Fruit fly (Drosophila melanogaster): ENCODE data around the gene Nup93-2.

The Nup93-2 gene

dm6 chr3R:14886011-14886534 lies 12.1 kb downstream of the Nup93-2 start, which contains the start of the genes Rrp6, CG33331 and CG33332 (continued):
- TF ChIP-seq pzg (GFP tag; optimal IDR thresholded peaks at IDR 0.05), result peak; percentile 70
- 0 out of 2 replicates have a peak, but pooled peaks have one; percentile 21 for TF ChIP-seq CG16779 (GFP tag; IDR thresholded peaks at IDR 0.05)
- peak; percentile 85 for TF ChIP-seq NfI (GFP tag; optimal IDR thresholded peaks at IDR 0.05)
- TF ChIP-seq CG4854 (GFP tag; optimal IDR thresholded peaks at IDR 0.05), result peak; percentile 31
- peak; percentile 35 for TF ChIP-seq CG8290 (GFP tag; optimal IDR thresholded peaks at IDR 0.05)
- TF ChIP-seq CG8290 (tag; optimal IDR thresholded peaks at IDR 0.05), result no peak
- TF ChIP-seq ase (GFP tag; IDR thresholded peaks at IDR 0.05), result no peak
- TF ChIP-seq ash1 (GFP tag; optimal IDR thresholded peaks at IDR 0.05), result no peak
- TF ChIP-seq sim (GFP tag; IDR thresholded peaks at IDR 0.05), result no peak
- TF ChIP-seq nmo (GFP tag; optimal IDR thresholded peaks at IDR 0.05), result peak; percentile 77
- TF ChIP-seq knrl (GFP tag; IDR thresholded peaks at IDR 0.05; ENCODE audit: partially characterized antibody), result peak; percentile 50
- TF ChIP-seq CG6254 (GFP tag; optimal IDR thresholded peaks at IDR 0.05), result no peak
- TF ChIP-seq zen (tag; optimal IDR thresholded peaks at IDR 0.05), result peak; percentile 35
- TF ChIP-seq NC2β (GFP tag; optimal IDR thresholded peaks at IDR 0.05), result peak; percentile 57
- TF ChIP-seq run (tag; optimal IDR thresholded peaks at IDR 0.05), result peak; percentile 42
- TF ChIP-seq pum (GFP tag; optimal IDR thresholded peaks at IDR 0.05), result peak; percentile 46
- peak; percentile 79 for TF ChIP-seq YL-1 (GFP tag; optimal IDR thresholded peaks at IDR 0.05)
- TF ChIP-seq CrebB (tag; optimal IDR thresholded peaks at IDR 0.05), result no peak
- TF ChIP-seq CG9817 (tag; optimal IDR thresholded peaks at IDR 0.05), result peak; percentile 84
- no peak for TF ChIP-seq sd (tag; optimal IDR thresholded peaks at IDR 0.05)
- TF ChIP-seq CG10979 (tag; optimal IDR thresholded peaks at IDR 0.05), result peak; percentile 47
- peak; percentile 61 for TF ChIP-seq maf-S (GFP tag; optimal IDR thresholded peaks at IDR 0.05)
- no peak for TF ChIP-seq dan (GFP tag; IDR thresholded peaks at IDR 0.05)
- peak; percentile 55 for TF ChIP-seq CG11723 (GFP tag; optimal IDR thresholded peaks at IDR 0.05)
- TF ChIP-seq GATAe (GFP tag; conservative IDR thresholded peaks at IDR 0.05), result no peak
- TF ChIP-seq bsh (GFP tag; optimal IDR thresholded peaks at IDR 0.05), result peak in 1 of 2 experiments; percentile 63
- no peak for TF ChIP-seq CG30431 (GFP tag; optimal IDR thresholded peaks at IDR 0.05)
- peak; percentile 35 for TF ChIP-seq Atf-2 (GFP tag; optimal IDR thresholded peaks at IDR 0.05)
- TF ChIP-seq CG12155 (GFP tag; optimal IDR thresholded peaks at IDR 0.05), result peak; percentile 81
- peak; percentile 50 for TF ChIP-seq dmrt11E (tag; optimal IDR thresholded peaks at IDR 0.05)
- no peak for TF ChIP-seq sima (GFP tag; optimal IDR thresholded peaks at IDR 0.05)
- TF ChIP-seq nau (GFP tag; optimal IDR thresholded peaks at IDR 0.05), result no peak
- no peak for TF ChIP-seq CG15011 (GFP tag; optimal IDR thresholded peaks at IDR 0.05)
- TF ChIP-seq amos (GFP tag; IDR thresholded peaks at IDR 0.05; ENCODE audit: partially characterized antibody), result peak; percentile 56
- TF ChIP-seq CG2712 (tag; optimal IDR thresholded peaks at IDR 0.05), result peak; percentile 78
- 0 out of 4 replicates have a peak, but pooled peaks have one; percentile 52 for TF ChIP-seq chinmo (GFP tag; IDR thresholded peaks at IDR 0.05; ENCODE audit: partially characterized antibody)
- no peak for TF ChIP-seq wek (GFP tag; optimal IDR thresholded peaks at IDR 0.05)
- TF ChIP-seq mam (GFP tag; optimal IDR thresholded peaks at IDR 0.05), result peak; percentile 69
- TF ChIP-seq stc (GFP tag; IDR thresholded peaks at IDR 0.05), result no peak; the same call in 1 of the 2 replicates
- TF ChIP-seq hkb (optimal IDR thresholded peaks at IDR 0.05), result no peak
- TF ChIP-seq hkb (GFP tag; IDR thresholded peaks at IDR 0.05), result 0 out of 2 replicates have a peak, but pooled peaks have one; percentile 35
- TF ChIP-seq CG7271 (tag; optimal IDR thresholded peaks at IDR 0.05), result no peak
- TF ChIP-seq Dip3 (GFP tag; optimal IDR thresholded peaks at IDR 0.05), result peak; percentile 67
- TF ChIP-seq MTF-1 (GFP tag; optimal IDR thresholded peaks at IDR 0.05; ENCODE audit: borderline replicate concordance), result no peak
- peak; percentile 10; the same call in 1 of the 2 replicates for TF ChIP-seq Taf1 (GFP tag; IDR thresholded peaks at IDR 0.05)
- peak; percentile 33 for TF ChIP-seq CG9876 (GFP tag; optimal IDR thresholded peaks at IDR 0.05)
- peak; percentile 14 for TF ChIP-seq Sin3A (optimal IDR thresholded peaks at IDR 0.05)
- peak; percentile 46 for TF ChIP-seq CG6683 (GFP tag; optimal IDR thresholded peaks at IDR 0.05)
- TF ChIP-seq Doc3 (GFP tag; IDR thresholded peaks at IDR 0.05; ENCODE audit: partially characterized antibody), result peak; percentile 41; the same call in 1 of the 3 replicates
- TF ChIP-seq CG2678 (tag; optimal IDR thresholded peaks at IDR 0.05), result no peak

Data from whole organism, embryonic.